Worm (Caenorhabditis elegans) whole organism, L1 larva: ENCODE data around the gene ZK355.3.

Source experiments
- C34B4.2 ChIP-seq: sonication (generic microtip); optimal IDR thresholded peaks from 2 replicates; lab custom pipeline; 2017; ENCODE audit warnings: mild to moderate bottlenecking, missing genetic modification characterization, missing compliant biosample characterization
- F16B12.6 ChIP-seq: fragments of 150-350 bp; optimal IDR thresholded peaks from 2 replicates; lab custom pipeline; 2014; ENCODE audit warnings: missing biosample characterization, missing genetic modification characterization
- aly-2 ChIP-seq: fragments of 150-350 bp; optimal IDR thresholded peaks from 2 replicates; lab custom pipeline; 2014; ENCODE audit warnings: missing biosample characterization, missing genetic modification characterization
- blmp-1 ChIP-seq: fragments of 150-350 bp; optimal IDR thresholded peaks from 2 replicates; lab custom pipeline; 2014; ENCODE audit warnings: missing biosample characterization, missing genetic modification characterization
- ceh-8 ChIP-seq: fragments of 200-800 bp; sonication (Bioruptor generic); optimal IDR thresholded peaks from 2 replicates; lab custom pipeline; 2018; ENCODE audit warnings: mild to moderate bottlenecking, missing genetic modification characterization, moderate library complexity, missing compliant biosample characterization
- ceh-82 ChIP-seq, 3 experiments: fragments of 150-350 bp in 1 of 3; sonication (generic microtip) in 2 of 3; optimal IDR thresholded peaks; 2 replicates each; lab custom pipeline; 2014 to 2017; ENCODE audit warnings: missing biosample characterization in 3 of 3, missing genetic modification characterization in 3 of 3
- ceh-90 ChIP-seq: sonication (generic microtip); optimal IDR thresholded peaks from 2 replicates; lab custom pipeline; 2016; ENCODE audit warnings: missing genetic modification characterization, missing compliant biosample characterization
- efl-1 ChIP-seq, 4 experiments: fragments of 150-350 bp; optimal IDR thresholded peaks in 3 of 4; peaks in 1 of 4; 1 replicate in 1 of 4; 2 replicates in 3 of 4; lab custom pipeline; 2014; ENCODE audit warnings: missing biosample characterization in 2 of 4, missing genetic modification characterization in 2 of 4, missing genetic modification reagents in 2 of 4
- efl-3 ChIP-seq: fragments of 200-800 bp; sonication (Bioruptor generic); optimal IDR thresholded peaks from 2 replicates; lab custom pipeline; 2018; ENCODE audit warnings: mild to moderate bottlenecking, missing genetic modification characterization, missing compliant biosample characterization
- ets-5 ChIP-seq: fragments of 200-800 bp; sonication (Bioruptor generic); IDR thresholded peaks from 2 replicates; pipeline ENCODE4 v1.3.6; 2022; ENCODE audit warnings: missing genetic modification characterization, missing compliant biosample characterization
- fkh-10 ChIP-seq: sonication (generic microtip); optimal IDR thresholded peaks from 2 replicates; lab custom pipeline; 2017; ENCODE audit warnings: missing biosample characterization, missing genetic modification reagents, missing genetic modification characterization
- irx-1 ChIP-seq: sonication (generic microtip); optimal IDR thresholded peaks from 2 replicates; lab custom pipeline; 2016; ENCODE audit warnings: missing genetic modification characterization, missing compliant biosample characterization
- lin-14 ChIP-seq: fragments of 200-800 bp; sonication (Bioruptor generic); optimal IDR thresholded peaks from 2 replicates; lab custom pipeline; 2018; ENCODE audit warnings: mild to moderate bottlenecking, missing genetic modification characterization, moderate library complexity, missing compliant biosample characterization
- lin-35 ChIP-seq, 2 experiments: fragments of 150-350 bp; optimal IDR thresholded peaks; 2 replicates each; lab custom pipeline; 2014; ENCODE audit warnings: missing biosample characterization in 2 of 2, missing genetic modification characterization in 2 of 2, missing genetic modification reagents in 2 of 2
- lsy-2 ChIP-seq, 2 experiments: fragments of 150-350 bp; optimal IDR thresholded peaks; 2 replicates each; lab custom pipeline; 2014; ENCODE audit warnings: missing biosample characterization in 2 of 2, missing genetic modification characterization in 2 of 2
- mef-2 ChIP-seq: fragments of 150-350 bp; optimal IDR thresholded peaks from 2 replicates; lab custom pipeline; 2014; ENCODE audit warnings: missing biosample characterization, missing genetic modification characterization
- nhr-12 ChIP-seq: sonication (generic microtip); optimal IDR thresholded peaks from 2 replicates; lab custom pipeline; 2017; ENCODE audit warnings: missing biosample characterization, missing genetic modification characterization
- nhr-20 ChIP-seq: sonication (generic microtip); optimal IDR thresholded peaks from 2 replicates; lab custom pipeline; 2016; ENCODE audit warnings: mild to moderate bottlenecking, missing genetic modification characterization, missing compliant biosample characterization
- nhr-28 ChIP-seq: fragments of 150-350 bp; optimal IDR thresholded peaks from 2 replicates; lab custom pipeline; 2014; ENCODE audit warnings: missing biosample characterization, missing genetic modification characterization
- nhr-47 ChIP-seq: sonication (generic microtip); optimal IDR thresholded peaks from 2 replicates; lab custom pipeline; 2016; ENCODE audit warnings: mild to moderate bottlenecking, missing genetic modification characterization, moderate library complexity, missing compliant biosample characterization
- nhr-71 ChIP-seq: sonication (generic microtip); optimal IDR thresholded peaks from 2 replicates; lab custom pipeline; 2016; ENCODE audit warnings: mild to moderate bottlenecking, missing genetic modification characterization, moderate library complexity, missing compliant biosample characterization
- nhr-76 ChIP-seq: sonication (generic microtip); optimal IDR thresholded peaks from 2 replicates; lab custom pipeline; 2017; ENCODE audit warnings: missing biosample characterization, missing genetic modification characterization
- nhr-90 ChIP-seq: sonication (generic microtip); optimal IDR thresholded peaks from 2 replicates; lab custom pipeline; 2016; ENCODE audit warnings: mild to moderate bottlenecking, missing genetic modification characterization, missing compliant biosample characterization; ENCODE audit not compliant: poor library complexity
- pag-3 ChIP-seq: sonication (generic microtip); optimal IDR thresholded peaks from 2 replicates; lab custom pipeline; 2017; ENCODE audit warnings: missing genetic modification characterization, mild to moderate bottlenecking, missing compliant biosample characterization, antibody characterized with exemption, borderline replicate concordance; ENCODE audit not compliant: insufficient read depth
- rnt-1 ChIP-seq: sonication (generic microtip); optimal IDR thresholded peaks from 2 replicates; lab custom pipeline; 2016; ENCODE audit warnings: mild to moderate bottlenecking, missing genetic modification characterization, moderate library complexity, missing compliant biosample characterization
- snpc-4 ChIP-seq: fragments of 150-350 bp; optimal IDR thresholded peaks from 2 replicates; lab custom pipeline; 2014; ENCODE audit warnings: missing biosample characterization, missing genetic modification characterization
- sox-4 ChIP-seq: sonication (generic microtip); optimal IDR thresholded peaks from 2 replicates; lab custom pipeline; 2016; ENCODE audit warnings: missing genetic modification characterization, missing compliant biosample characterization
- unc-130 ChIP-seq: fragments of 150-350 bp; optimal IDR thresholded peaks from 2 replicates; lab custom pipeline; 2017; ENCODE audit warnings: missing biosample characterization, missing genetic modification characterization, inconsistent platforms
- unc-62 ChIP-seq: fragments of 150-350 bp; optimal IDR thresholded peaks from 2 replicates; lab custom pipeline; 2014; ENCODE audit warnings: missing biosample characterization, missing genetic modification reagents, missing genetic modification characterization
- vab-15 ChIP-seq: sonication (generic microtip); optimal IDR thresholded peaks from 2 replicates; lab custom pipeline; 2017; ENCODE audit warnings: missing genotype, mild to moderate bottlenecking, missing genetic modification characterization, missing compliant biosample characterization
- xbp-1 ChIP-seq: sonication (generic microtip); optimal IDR thresholded peaks from 2 replicates; lab custom pipeline; 2016; ENCODE audit warnings: missing genetic modification characterization, missing compliant biosample characterization
- zip-4 ChIP-seq: fragments of 200-800 bp; sonication (Bioruptor generic); optimal IDR thresholded peaks from 2 replicates; lab custom pipeline; 2018; ENCODE audit warnings: mild to moderate bottlenecking, missing genetic modification characterization, moderate library complexity, missing compliant biosample characterization

Gene ZK355.3

DNA sequence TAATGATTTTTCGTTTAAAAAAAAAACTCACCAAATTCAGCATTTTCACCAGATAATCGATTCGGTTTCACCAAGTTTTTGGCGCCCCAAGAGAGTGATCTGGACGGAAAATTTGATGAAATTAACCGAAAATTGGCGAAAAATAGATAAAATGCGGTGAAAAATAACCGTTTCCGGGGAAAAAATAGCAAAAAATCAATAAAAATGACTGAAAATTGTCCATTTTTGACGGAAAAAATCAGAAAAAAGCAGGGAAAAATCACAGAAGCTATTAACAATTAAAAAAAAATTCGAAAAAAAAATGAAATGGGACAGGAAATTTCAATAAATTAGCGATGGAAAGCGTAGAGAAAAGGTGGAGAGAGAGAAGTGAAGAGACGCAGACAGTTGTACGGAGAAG, 13.9 kb downstream of the ZK355.3 start, which contains the start of gene ubc-15:
Gene ubc-15 (minus strand): TSS at position 101 of the 400 bp plus-strand sequence.
- no peak for TF ChIP-seq sox-4 (tag; lab: Kevin White, UChicago)
- TF ChIP-seq ceh-90 (tag; lab: Kevin White, UChicago), result no peak
- TF ChIP-seq aly-2 (tag; lab: Kevin White, UChicago), result no peak
- TF ChIP-seq lsy-2 (tag; optimal IDR thresholded peaks at IDR 0.05; lab: Kevin White, UChicago), result no peak
- no peak for TF ChIP-seq xbp-1 (tag; lab: Kevin White, UChicago)
- TF ChIP-seq lin-35 (GFP tag; optimal IDR thresholded peaks at IDR 0.05; lab: Kevin White, UChicago), result no peak
- no peak for TF ChIP-seq nhr-76 (tag; lab: Kevin White, UChicago)
- no peak for TF ChIP-seq nhr-12
- TF ChIP-seq unc-130, result no peak
- no peak for TF ChIP-seq ets-5 (GFP tag; lab: Robert Waterston, UW)
- no peak for TF ChIP-seq fkh-10 (GFP tag; lab: Kevin White, UChicago)
- no peak for TF ChIP-seq irx-1 (tag; lab: Kevin White, UChicago)
- no peak for TF ChIP-seq C34B4.2 (tag; lab: Kevin White, UChicago)
- TF ChIP-seq efl-3, result no peak
- TF ChIP-seq mef-2, result no peak
- no peak for TF ChIP-seq nhr-71 (tag; lab: Kevin White, UChicago)
- TF ChIP-seq rnt-1 (tag; lab: Kevin White, UChicago), result no peak
- no peak for TF ChIP-seq nhr-47 (tag; lab: Kevin White, UChicago)
- TF ChIP-seq ceh-82 (tag; optimal IDR thresholded peaks at IDR 0.05; lab: Kevin White, UChicago), result no peak

DNA sequence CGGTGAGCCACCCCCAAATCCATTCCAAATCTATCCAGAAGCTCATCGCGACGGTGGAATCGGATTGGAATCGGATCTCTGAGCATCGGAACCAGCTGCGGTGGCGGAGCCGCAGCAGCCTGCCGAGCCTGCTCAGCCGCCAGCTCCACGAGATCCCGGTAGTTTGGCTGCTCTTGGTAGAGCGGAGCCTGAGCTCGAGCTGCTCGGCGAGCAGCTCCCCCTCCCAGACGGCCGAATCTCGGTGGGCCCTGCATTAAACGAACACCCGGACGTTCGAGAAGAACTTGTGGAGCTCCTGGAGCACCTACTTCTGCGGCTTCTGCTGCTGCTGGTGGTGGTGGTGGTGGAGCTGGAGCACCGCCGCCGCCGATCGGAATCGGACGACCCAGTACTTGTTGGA, 23.7 kb downstream of the ZK355.3 start:
- TF ChIP-seq ceh-8, result peak; percentile 81
- no peak for TF ChIP-seq nhr-20 (tag; lab: Kevin White, UChicago)
- TF ChIP-seq, all 84 proteins: peak for 1

DNA sequence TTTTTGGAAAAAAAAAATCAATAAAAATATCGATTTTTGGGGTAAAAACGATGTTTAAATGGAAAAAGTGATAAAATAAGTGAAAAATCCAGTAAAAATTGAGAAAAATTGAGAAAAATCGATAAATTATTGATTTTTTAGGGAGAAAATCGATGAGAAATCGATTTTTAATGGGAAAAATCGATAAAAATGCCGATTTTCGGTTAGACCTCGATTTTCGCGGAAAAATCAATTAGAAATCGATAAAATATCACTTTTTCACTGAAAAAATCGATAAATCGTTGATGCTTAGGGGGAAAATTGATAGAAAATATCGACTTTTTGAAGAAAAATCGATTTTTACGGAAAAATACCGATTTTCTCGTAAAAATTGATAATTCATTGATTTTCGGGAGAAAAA, 26.3 kb downstream of the ZK355.3 start:
- TF ChIP-seq nhr-28 (tag; lab: Kevin White, UChicago) (no peak), F16B12.6 (no peak), snpc-4 (tag; lab: Kevin White, UChicago) (no peak), unc-62 (GFP tag; lab: Kevin White, UChicago) (no peak), zip-4 (GFP tag; lab: Kevin White, UChicago) (no peak), blmp-1 (tag; lab: Kevin White, UChicago) (no peak), nhr-90 (tag; lab: Kevin White, UChicago) (no peak), pag-3 (tag; lab: Kevin White, UChicago) (no peak)

DNA sequence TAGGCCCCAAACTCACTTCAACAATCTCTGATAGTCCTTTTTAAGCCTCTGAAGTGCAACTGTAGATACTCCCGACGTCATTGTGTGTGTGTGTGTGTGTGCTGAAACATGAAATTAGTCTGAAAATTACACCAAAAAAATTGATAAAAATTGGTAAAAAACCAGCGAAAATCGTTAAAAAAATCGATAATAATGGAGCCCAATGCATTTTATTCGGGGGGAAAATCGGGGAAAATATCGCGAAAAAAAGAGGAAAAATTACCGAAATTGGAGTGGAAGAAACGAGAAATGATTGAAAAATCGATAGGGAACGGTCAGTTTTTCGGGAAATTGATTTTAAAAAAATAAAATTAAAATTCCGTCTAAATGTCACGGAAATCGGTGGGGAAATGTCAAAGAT, 27.2 kb downstream of the ZK355.3 start, which contains the start of gene ubc-26:
Gene ubc-26 (minus strand): TSS at position 101 of the 400 bp plus-strand sequence.
- TF ChIP-seq ceh-82 (tag; optimal IDR thresholded peaks at IDR 0.05; lab: Kevin White, UChicago) (no peak), vab-15 (tag; lab: Kevin White, UChicago) (no peak)
- TF ChIP-seq, all 84 proteins: peak for 0

DNA sequence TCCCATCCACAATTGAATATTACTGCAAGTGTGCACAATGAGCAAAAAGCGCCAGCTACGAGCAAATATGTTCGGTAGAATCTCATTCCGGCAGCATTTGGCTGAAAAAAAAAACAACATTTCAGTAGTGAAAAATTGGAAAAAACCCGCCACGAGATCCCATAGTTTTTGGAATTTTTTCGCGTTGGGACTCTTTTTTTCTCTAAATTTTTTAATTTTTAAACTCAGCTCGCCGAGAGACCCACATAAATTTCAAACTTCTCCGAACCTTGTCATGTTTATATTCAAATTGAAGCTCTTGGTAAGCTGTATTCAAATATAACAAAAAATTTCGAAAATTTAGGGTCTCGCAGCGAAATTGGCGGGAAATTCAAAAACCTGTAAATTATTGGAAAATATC, 33.1 kb downstream of the ZK355.3 start, which contains the start of gene sqv-2:
Gene sqv-2 (minus strand): TSS at position 101 of the 400 bp plus-strand sequence.
- no peak for TF ChIP-seq lin-14 (GFP tag; lab: Kevin White, UChicago)
- no peak for TF ChIP-seq efl-1 (optimal IDR thresholded peaks at IDR 0.05; lab: Kevin White, UChicago)
- peak in 1 of 2 experiments; percentile 57 for TF ChIP-seq efl-1 (GFP tag; optimal IDR thresholded peaks at IDR 0.05 in 1 of 2; lab: Kevin White, UChicago)
